Fruit fly (Drosophila melanogaster): ENCODE data around the gene CG10068.

CG10068 gene

DNA sequence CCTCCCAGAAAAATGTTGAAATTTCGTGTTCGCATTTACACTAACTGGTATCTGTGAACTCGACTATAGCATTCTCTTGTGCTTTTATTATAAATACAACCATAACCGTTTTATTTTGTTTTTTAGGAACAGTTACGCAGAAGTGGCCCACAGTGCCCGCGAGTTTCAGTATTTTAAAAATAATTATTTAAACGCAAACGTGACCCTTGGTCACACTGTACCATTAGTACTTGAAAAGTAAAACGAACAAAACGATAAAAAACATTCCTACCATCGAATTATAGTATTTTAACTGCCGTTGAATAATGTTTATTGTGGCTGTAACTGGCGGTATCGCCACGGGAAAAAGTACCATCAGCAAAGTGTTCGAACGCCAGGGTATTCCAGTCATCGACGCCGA lies 45.9 kb downstream of the CG10068 start, which contains the start of gene Dpck (continued):
- TF ChIP-seq esn (GFP tag; optimal IDR thresholded peaks at IDR 0.05) (peak; percentile 41), CG34406 (GFP tag; optimal IDR thresholded peaks at IDR 0.05) (peak; percentile 14), salr (GFP tag; optimal IDR thresholded peaks at IDR 0.05) (no peak), Gug (GFP tag; IDR thresholded peaks at IDR 0.05) (no peak), CG32006 (GFP tag; optimal IDR thresholded peaks at IDR 0.05) (peak; percentile 25), acj6 (GFP tag; optimal IDR thresholded peaks at IDR 0.05) (peak; percentile 47)

dm6 chr3R:7080157-7080916 lies 47.5 kb downstream of the CG10068 start, which contains the start of gene Ref1:
Ref1 (minus strand) TSS chr3R:7080387.
- TF ChIP-seq Sox102F (GFP tag; optimal IDR thresholded peaks at IDR 0.05) (no peak), Eip78C (GFP tag) (peak; percentile 15)

DNA sequence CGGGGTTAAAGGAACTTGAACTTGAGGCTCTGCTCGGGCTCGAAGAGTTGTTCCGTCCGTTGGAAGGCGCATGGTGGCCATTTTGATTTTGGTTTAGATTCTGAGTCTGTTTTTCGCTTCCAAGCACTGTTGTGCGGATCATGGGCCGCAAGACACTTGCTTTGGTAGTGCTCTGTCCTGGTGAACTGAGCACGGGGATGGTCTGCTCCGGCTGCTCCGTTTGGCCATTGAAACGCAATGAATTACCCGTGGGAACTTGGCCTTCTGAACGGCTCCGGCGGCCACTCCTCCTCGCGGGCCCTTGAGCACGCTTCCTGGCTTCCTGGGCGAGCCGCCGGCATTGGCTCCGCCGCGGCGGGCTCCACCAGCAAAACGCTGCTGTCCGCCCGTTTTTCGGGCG lies 48.1 kb downstream of the CG10068 start:
- TF ChIP-seq esn (GFP tag; optimal IDR thresholded peaks at IDR 0.05) (no peak), Eip78C (GFP tag) (peak; percentile 29), CG6163 (GFP tag; IDR thresholded peaks at IDR 0.05) (0 out of 3 replicates have a peak, but pooled peaks have one; percentile 15), Met (GFP tag; optimal IDR thresholded peaks at IDR 0.05) (no peak)

DNA sequence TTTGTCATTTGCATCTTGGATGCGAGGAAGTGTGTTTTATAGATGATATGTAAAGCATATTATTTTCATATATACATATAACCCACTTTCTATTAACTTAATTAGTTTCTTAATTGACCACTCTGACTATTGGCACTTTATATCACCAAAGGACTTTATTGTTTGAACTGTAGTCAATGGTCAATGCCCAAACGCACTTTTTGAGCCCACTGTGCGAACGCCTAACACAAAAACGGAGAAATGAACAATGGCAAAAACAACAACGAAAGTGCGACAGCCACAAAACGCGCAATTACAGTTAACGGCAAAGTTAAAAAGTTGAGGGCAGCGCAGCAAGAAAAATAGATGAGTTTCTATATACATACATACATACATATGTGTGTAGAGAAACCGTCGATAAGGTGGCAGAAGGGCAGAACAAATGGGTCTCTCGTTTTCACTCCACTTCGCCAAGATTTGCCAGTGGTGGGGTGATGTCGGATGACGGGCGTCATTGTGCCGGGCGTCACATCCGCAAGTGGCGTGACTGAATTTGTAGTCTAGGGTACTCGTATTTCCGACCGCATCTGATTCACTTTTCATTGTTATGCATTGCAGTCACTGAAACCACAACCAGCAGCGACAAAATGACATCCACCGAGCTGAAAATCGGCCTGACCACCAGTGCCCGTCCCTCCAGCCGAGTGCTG lies 51.4 kb downstream of the CG10068 start:
- TF ChIP-seq Smox (GFP tag; optimal IDR thresholded peaks at IDR 0.05) (no peak), Hr38 (GFP tag; optimal IDR thresholded peaks at IDR 0.05) (no peak), CG11762 (GFP tag; optimal IDR thresholded peaks at IDR 0.05; ENCODE audit: insufficient read depth) (no peak), Ets96B (tag; optimal IDR thresholded peaks at IDR 0.05) (no peak), achi (GFP tag; optimal IDR thresholded peaks at IDR 0.05) (peak; percentile 0), CG32006 (GFP tag; optimal IDR thresholded peaks at IDR 0.05) (peak; percentile 38), Met (GFP tag; optimal IDR thresholded peaks at IDR 0.05) (no peak), fkh (GFP tag; optimal IDR thresholded peaks at IDR 0.05) (no peak), Sox15 (GFP tag; optimal IDR thresholded peaks at IDR 0.05) (no peak), ss (GFP tag; optimal IDR thresholded peaks at IDR 0.05) (peak in 1 of 2 experiments; percentile 6), CG16779 (tag; optimal IDR thresholded peaks at IDR 0.05) (peak; percentile 8), CG6808 (GFP tag; optimal IDR thresholded peaks at IDR 0.05) (no peak), Sox102F (GFP tag; optimal IDR thresholded peaks at IDR 0.05) (peak; percentile 48), Eip78C (GFP tag) (no peak), Hr39 (GFP tag; optimal IDR thresholded peaks at IDR 0.05) (peak; percentile 33), svp (GFP tag) (no peak), topi (GFP tag; optimal IDR thresholded peaks at IDR 0.05) (no peak), dsx (GFP tag; optimal IDR thresholded peaks at IDR 0.05; ENCODE audit: poor library complexity, severe bottlenecking) (no peak), Hr4 (GFP tag; optimal IDR thresholded peaks at IDR 0.05) (peak; percentile 35), CG1621 (tag; optimal IDR thresholded peaks at IDR 0.05) (no peak), Eip93F (GFP tag; optimal IDR thresholded peaks at IDR 0.05) (no peak), acj6 (GFP tag; optimal IDR thresholded peaks at IDR 0.05) (peak; percentile 35), CG7368 (GFP tag; optimal IDR thresholded peaks at IDR 0.05) (no peak), CG8319 (GFP tag; optimal IDR thresholded peaks at IDR 0.05) (no peak), CG6792 (GFP tag; optimal IDR thresholded peaks at IDR 0.05) (no peak), Ets21C (GFP tag; optimal IDR thresholded peaks at IDR 0.05) (no peak), CG6854 (GFP tag; optimal IDR thresholded peaks at IDR 0.05) (no peak), eg (GFP tag; IDR thresholded peaks at IDR 0.05) (no peak), lz (GFP tag; optimal IDR thresholded peaks at IDR 0.05) (no peak), Gug (GFP tag; IDR thresholded peaks at IDR 0.05) (no peak), Eip75B (GFP tag; optimal IDR thresholded peaks at IDR 0.05) (no peak), CG6276 (GFP tag; optimal IDR thresholded peaks at IDR 0.05) (no peak)
